Worm (Caenorhabditis elegans) whole organism, late embryonic: ENCODE results near the gene ptr-18.

Source experiments
- C08G9.2 ChIP-seq: sonication (generic microtip); optimal IDR thresholded peaks from 2 replicates; lab custom pipeline; 2016; ENCODE audit warnings: mild to moderate bottlenecking, missing genetic modification characterization, moderate library complexity, missing compliant biosample characterization
- C38D4.7 ChIP-seq: fragments of 200-800 bp; sonication (Bioruptor generic); optimal IDR thresholded peaks from 2 replicates; lab custom pipeline; 2018; ENCODE audit warnings: mild to moderate bottlenecking, missing genetic modification characterization, moderate library complexity, missing compliant biosample characterization
- K02D7.2 ChIP-seq: sonication (generic microtip); optimal IDR thresholded peaks from 2 replicates; lab custom pipeline; 2017; ENCODE audit warnings: mild to moderate bottlenecking, missing genetic modification characterization, missing compliant biosample characterization
- K09A11.1 ChIP-seq: sonication (generic microtip); optimal IDR thresholded peaks from 2 replicates; lab custom pipeline; 2017; ENCODE audit warnings: antibody characterized with exemption, mild to moderate bottlenecking, missing genetic modification characterization, missing compliant biosample characterization; ENCODE audit not compliant: insufficient read depth
- ama-1 ChIP-seq: fragments of 150-350 bp; optimal IDR thresholded peaks from 2 replicates; lab custom pipeline; 2014
- ceh-14 ChIP-seq: sonication (generic microtip); optimal IDR thresholded peaks from 2 replicates; lab custom pipeline; 2016; ENCODE audit warnings: missing genotype, missing genetic modification characterization, missing compliant biosample characterization
- ceh-18 ChIP-seq: sonication (generic microtip); optimal IDR thresholded peaks from 2 replicates; lab custom pipeline; 2016; ENCODE audit warnings: missing genetic modification characterization, missing compliant biosample characterization
- ceh-2 ChIP-seq: sonication (generic microtip); optimal IDR thresholded peaks from 2 replicates; lab custom pipeline; 2016; ENCODE audit warnings: missing genotype, missing genetic modification characterization, missing compliant biosample characterization
- ceh-22 ChIP-seq: sonication (generic microtip); optimal IDR thresholded peaks from 2 replicates; lab custom pipeline; 2017; ENCODE audit warnings: missing biosample characterization, missing genetic modification characterization
- ceh-30 ChIP-seq: fragments of 150-350 bp; optimal IDR thresholded peaks from 2 replicates; lab custom pipeline; 2014; ENCODE audit warnings: missing biosample characterization, missing genetic modification characterization
- ceh-34 ChIP-seq: sonication (generic microtip); optimal IDR thresholded peaks from 2 replicates; lab custom pipeline; 2016; ENCODE audit warnings: mild to moderate bottlenecking, missing genetic modification characterization, missing compliant biosample characterization
- dmd-4 ChIP-seq: sonication (generic microtip); optimal IDR thresholded peaks from 2 replicates; lab custom pipeline; 2016; ENCODE audit warnings: borderline replicate concordance, missing genetic modification characterization, missing compliant biosample characterization
- elt-2 ChIP-seq: sonication (generic microtip); optimal IDR thresholded peaks from 2 replicates; lab custom pipeline; 2016; ENCODE audit warnings: missing genetic modification reagents, missing genetic modification characterization, missing compliant biosample characterization
- elt-4 ChIP-seq: sonication (generic microtip); optimal IDR thresholded peaks from 2 replicates; lab custom pipeline; 2016; ENCODE audit warnings: missing genetic modification characterization, missing compliant biosample characterization
- ets-4 ChIP-seq: sonication (generic microtip); optimal IDR thresholded peaks from 2 replicates; lab custom pipeline; 2016; ENCODE audit warnings: missing genetic modification characterization, missing compliant biosample characterization
- eyg-1 ChIP-seq: sonication (generic microtip); optimal IDR thresholded peaks from 2 replicates; lab custom pipeline; 2016; ENCODE audit warnings: missing genotype, missing genetic modification characterization, missing compliant biosample characterization
- fax-1 ChIP-seq: sonication (generic microtip); optimal IDR thresholded peaks from 2 replicates; lab custom pipeline; 2016; ENCODE audit warnings: missing genotype, missing genetic modification characterization, missing compliant biosample characterization
- fkh-6 ChIP-seq: sonication (generic microtip); optimal IDR thresholded peaks from 2 replicates; lab custom pipeline; 2016; ENCODE audit warnings: missing genetic modification characterization, missing compliant biosample characterization
- hlh-13 ChIP-seq: fragments of 200-800 bp; sonication (Bioruptor generic); optimal IDR thresholded peaks from 2 replicates; lab custom pipeline; 2018; ENCODE audit warnings: mild to moderate bottlenecking, missing genetic modification characterization, missing compliant biosample characterization
- hlh-30 ChIP-seq: sonication (generic microtip); optimal IDR thresholded peaks from 2 replicates; lab custom pipeline; 2017; ENCODE audit warnings: antibody characterized with exemption, missing genetic modification characterization, missing compliant biosample characterization; ENCODE audit not compliant: insufficient read depth
- hlh-6 ChIP-seq: sonication (generic microtip); optimal IDR thresholded peaks from 2 replicates; lab custom pipeline; 2016; ENCODE audit warnings: missing genotype, missing genetic modification characterization, missing compliant biosample characterization
- lim-6 ChIP-seq: sonication (generic microtip); optimal IDR thresholded peaks from 2 replicates; lab custom pipeline; 2016; ENCODE audit warnings: missing genetic modification characterization, missing compliant biosample characterization
- lin-11 ChIP-seq: fragments of 200-800 bp; sonication (Bioruptor generic); optimal IDR thresholded peaks from 2 replicates; lab custom pipeline; 2018; ENCODE audit warnings: mild to moderate bottlenecking, missing genetic modification characterization, missing compliant biosample characterization
- mec-3 ChIP-seq: sonication (generic microtip); optimal IDR thresholded peaks from 2 replicates; lab custom pipeline; 2016; ENCODE audit warnings: borderline replicate concordance, missing genetic modification characterization, missing compliant biosample characterization
- nfya-1 ChIP-seq: sonication (generic microtip); optimal IDR thresholded peaks from 2 replicates; lab custom pipeline; 2017; ENCODE audit warnings: missing genetic modification characterization, mild to moderate bottlenecking, missing compliant biosample characterization, antibody characterized with exemption, moderate library complexity
- nhr-11 ChIP-seq: fragments of 150-350 bp; optimal IDR thresholded peaks from 2 replicates; lab custom pipeline; 2014; ENCODE audit warnings: missing biosample characterization, missing genetic modification characterization
- nhr-232 ChIP-seq: sonication (generic microtip); optimal IDR thresholded peaks from 2 replicates; lab custom pipeline; 2016; ENCODE audit warnings: missing genetic modification characterization, missing compliant biosample characterization
- pqm-1 ChIP-seq: sonication (generic microtip); optimal IDR thresholded peaks from 2 replicates; lab custom pipeline; 2016; ENCODE audit warnings: missing genetic modification characterization, missing compliant biosample characterization
- ref-2 ChIP-seq: sonication (generic microtip); optimal IDR thresholded peaks from 2 replicates; lab custom pipeline; 2016; ENCODE audit warnings: missing genetic modification characterization, missing compliant biosample characterization
- rnt-1 ChIP-seq: sonication (generic microtip); optimal IDR thresholded peaks from 2 replicates; lab custom pipeline; 2016; ENCODE audit warnings: missing genetic modification characterization, missing compliant biosample characterization
- syd-9 ChIP-seq: sonication (generic microtip); optimal IDR thresholded peaks from 2 replicates; lab custom pipeline; 2016; ENCODE audit warnings: mild to moderate bottlenecking, missing genetic modification characterization, moderate library complexity, missing compliant biosample characterization
- tbx-2 ChIP-seq: sonication (generic microtip); optimal IDR thresholded peaks from 2 replicates; lab custom pipeline; 2016; ENCODE audit warnings: missing genetic modification characterization, missing compliant biosample characterization
- unc-55 ChIP-seq: sonication (generic microtip); optimal IDR thresholded peaks from 2 replicates; lab custom pipeline; 2017; ENCODE audit warnings: missing biosample characterization, missing genetic modification reagents, missing genetic modification characterization
- unc-86 ChIP-seq: sonication (generic microtip); optimal IDR thresholded peaks from 2 replicates; lab custom pipeline; 2016; ENCODE audit warnings: missing genetic modification characterization, missing compliant biosample characterization
- zip-5 ChIP-seq: sonication (generic microtip); optimal IDR thresholded peaks from 2 replicates; lab custom pipeline; 2016; ENCODE audit warnings: missing genetic modification characterization, missing compliant biosample characterization

ptr-18 gene

DNA sequence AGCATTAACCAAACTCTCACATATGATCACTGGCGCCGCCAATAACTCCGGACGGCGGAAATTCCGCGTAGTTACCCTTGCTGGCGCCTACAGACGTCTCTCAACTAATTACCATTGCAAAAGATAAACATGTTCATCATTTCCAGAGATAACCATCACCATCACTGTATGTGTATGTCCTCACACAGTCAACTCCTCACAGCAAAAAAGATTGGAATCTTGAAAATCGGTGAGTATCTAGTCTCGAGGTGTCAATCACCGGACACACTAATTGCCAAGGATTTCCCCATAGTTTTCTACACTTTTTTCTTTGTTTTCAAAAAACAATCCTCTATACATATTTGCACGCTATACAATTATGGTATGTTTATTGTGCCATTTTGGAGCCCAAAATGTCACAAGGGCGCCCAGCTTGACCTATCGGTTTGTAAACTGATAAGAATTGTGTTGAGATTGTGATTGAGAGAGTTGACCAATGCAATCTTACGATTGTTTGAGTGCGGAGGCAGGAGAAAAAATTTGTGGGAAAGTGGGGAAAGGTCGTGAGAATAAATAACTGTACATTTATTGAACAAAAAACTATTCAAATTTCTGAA lies 16.7 kb downstream of the ptr-18 start:
- no peak for TF ChIP-seq syd-9 (tag; lab: Kevin White, UChicago)
- TF ChIP-seq ceh-14 (tag; lab: Kevin White, UChicago) = no peak
- no peak for TF ChIP-seq C08G9.2 (tag; lab: Kevin White, UChicago)
- no peak for TF ChIP-seq hlh-6 (tag; lab: Kevin White, UChicago)
- no peak for TF ChIP-seq ceh-18
- TF ChIP-seq pqm-1 (tag; lab: Kevin White, UChicago) = no peak
- TF ChIP-seq mec-3 = no peak
- no peak for TF ChIP-seq K09A11.1
- TF ChIP-seq hlh-30 = no peak
- TF ChIP-seq nfya-1 (tag; lab: Kevin White, UChicago) = no peak
- TF ChIP-seq rnt-1 (tag; lab: Kevin White, UChicago) = no peak
- no peak for TF ChIP-seq lim-6
- TF ChIP-seq nhr-232 (tag; lab: Kevin White, UChicago) = no peak
- TF ChIP-seq ama-1 = no peak
- no peak for TF ChIP-seq ceh-22 (tag; lab: Kevin White, UChicago)
- TF ChIP-seq zip-5 = no peak
- no peak for TF ChIP-seq fax-1
- TF ChIP-seq nhr-11 (tag; lab: Kevin White, UChicago) = no peak

DNA sequence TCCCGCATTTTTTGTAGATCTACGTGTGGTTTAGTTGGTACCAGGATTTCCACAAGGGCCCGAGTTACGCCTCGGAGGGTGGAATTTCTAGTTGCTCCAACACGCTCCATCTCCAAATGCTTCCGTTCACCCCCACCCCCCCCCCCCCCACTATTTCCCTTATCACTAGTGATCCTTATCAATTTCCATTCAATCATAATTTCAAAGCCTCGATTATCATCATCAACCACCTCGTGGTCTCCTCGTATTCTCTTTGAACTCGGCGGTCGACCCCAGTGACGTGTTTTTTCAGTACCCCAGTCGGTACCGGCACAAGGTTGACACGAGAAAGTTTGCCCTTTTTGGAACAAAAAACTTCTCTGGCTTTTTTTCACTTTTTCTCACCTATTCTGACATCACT lies 17.5 kb downstream of the ptr-18 start:
- TF ChIP-seq ets-4 (tag; lab: Kevin White, UChicago) = no peak
- peak; percentile 45 for TF ChIP-seq elt-2 (tag; lab: Kevin White, UChicago)

DNA sequence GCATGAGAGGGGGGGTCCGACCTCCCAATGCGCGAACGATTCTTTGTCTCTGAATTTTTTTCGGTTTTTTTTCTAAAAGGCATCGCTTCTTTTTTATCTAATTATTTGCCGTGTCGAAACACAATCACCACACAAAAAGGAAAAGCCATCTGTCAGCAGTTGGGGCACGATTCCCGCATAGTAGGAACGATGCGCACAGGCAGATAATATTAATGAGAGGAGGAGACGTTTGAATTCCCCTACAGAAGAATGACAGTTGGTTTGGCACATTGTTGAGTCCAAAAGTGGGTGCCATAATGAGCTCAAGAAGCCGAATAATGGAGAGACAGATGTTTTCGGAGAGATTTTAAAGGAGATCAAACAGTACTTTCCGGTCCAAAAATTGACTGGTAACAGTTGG lies 19.4 kb downstream of the ptr-18 start:
- TF ChIP-seq eyg-1 (tag; lab: Kevin White, UChicago) = no peak
- TF ChIP-seq unc-55 = no peak
- TF ChIP-seq K09A11.1 = no peak
- no peak for TF ChIP-seq fkh-6 (tag; lab: Kevin White, UChicago)
- TF ChIP-seq dmd-4 = no peak
- no peak for TF ChIP-seq hlh-13
- TF ChIP-seq unc-86 = no peak
- no peak for TF ChIP-seq ceh-2 (tag; lab: Kevin White, UChicago)
- TF ChIP-seq ceh-34 (tag; lab: Kevin White, UChicago) = no peak
- TF ChIP-seq nhr-232 (tag; lab: Kevin White, UChicago) = no peak
- TF ChIP-seq ceh-18 = no peak
- no peak for TF ChIP-seq zip-5
- TF ChIP-seq C38D4.7 (GFP tag; lab: Kevin White, UChicago) = no peak
- TF ChIP-seq K02D7.2 (tag; lab: Kevin White, UChicago) = no peak
- TF ChIP-seq ceh-30 = no peak
- no peak for TF ChIP-seq ref-2 (tag; lab: Kevin White, UChicago)
- no peak for TF ChIP-seq nfya-1 (tag; lab: Kevin White, UChicago)
- TF ChIP-seq lin-11 = no peak
- no peak for TF ChIP-seq elt-4 (tag; lab: Kevin White, UChicago)

DNA sequence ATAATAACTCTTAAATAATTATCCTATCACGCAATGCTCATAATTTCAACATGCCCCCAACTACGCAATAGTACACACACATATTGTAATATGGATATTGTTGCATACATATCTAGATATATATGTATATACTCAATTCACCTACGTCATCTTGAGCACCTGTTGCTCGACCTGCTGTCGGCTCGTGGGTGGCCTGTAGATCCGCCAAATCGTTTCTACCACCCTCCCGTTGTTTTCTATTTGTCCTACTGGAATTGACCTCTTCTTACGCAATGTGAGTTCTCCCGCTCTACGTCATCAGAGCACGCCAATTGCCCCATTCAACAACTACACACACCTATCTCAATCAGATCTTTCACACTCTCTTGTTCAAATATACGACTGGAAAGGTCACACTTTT lies 20.5 kb downstream of the ptr-18 start:
- TF ChIP-seq ceh-34 (tag; lab: Kevin White, UChicago) = no peak
- TF ChIP-seq ceh-22 (tag; lab: Kevin White, UChicago) = no peak
- TF ChIP-seq tbx-2 (tag; lab: Kevin White, UChicago) = peak; percentile 39

DNA sequence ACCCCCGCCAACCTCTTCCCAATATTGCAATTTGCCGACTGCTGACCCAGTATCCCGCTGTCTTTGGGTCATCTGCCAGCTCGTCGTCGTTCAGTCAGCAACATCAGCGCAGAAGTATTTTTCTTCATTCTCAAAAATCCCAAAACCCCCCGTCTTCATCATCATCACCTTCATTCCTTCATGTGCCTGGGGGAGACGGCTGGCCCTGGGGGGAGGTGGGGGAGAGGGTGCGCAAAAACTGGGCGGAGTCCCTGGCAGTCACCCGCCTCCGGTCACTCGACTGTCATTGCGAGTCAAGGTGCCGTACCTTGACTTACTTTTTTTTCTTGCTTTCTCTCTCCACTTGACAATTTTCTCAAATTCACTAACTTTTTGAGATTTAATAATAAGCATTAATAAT lies 22.5 kb downstream of the ptr-18 start:
- TF ChIP-seq dmd-4 (no peak), hlh-6 (tag; lab: Kevin White, UChicago) (no peak), pqm-1 (tag; lab: Kevin White, UChicago) (no peak), K02D7.2 (tag; lab: Kevin White, UChicago) (no peak)
